Fruit fly (Drosophila melanogaster): ENCODE measurements around the gene drl.
A peak's percentile ranks its signal among the peaks of the same experiment; 100 is the strongest.

drl gene

dm6 chr2L:19165998-19166397 lies 24.1 kb upstream of the drl start:
- TF ChIP-seq Hr96 (GFP tag; optimal IDR thresholded peaks at IDR 0.05) (no peak), pad (GFP tag; optimal IDR thresholded peaks at IDR 0.05) (peak; percentile 48), Crg-1 (GFP tag; optimal IDR thresholded peaks at IDR 0.05) (no peak), bab1 (GFP tag; optimal IDR thresholded peaks at IDR 0.05) (peak; percentile 54), tj (GFP tag; optimal IDR thresholded peaks at IDR 0.05) (no peak), CG33017 (tag; optimal IDR thresholded peaks at IDR 0.05) (no peak)

dm6 chr2L:19167135-19167681 lies 22.9 kb upstream of the drl start:
- TF ChIP-seq CG14711 (tag; optimal IDR thresholded peaks at IDR 0.05): no peak

dm6 chr2L:19168095-19168697 lies 21.9 kb upstream of the drl start:
- no peak for TF ChIP-seq CG1620 (GFP tag; optimal IDR thresholded peaks at IDR 0.05)

- TF ChIP-seq cic (GFP tag; optimal IDR thresholded peaks at IDR 0.05) (no peak), CG1620 (GFP tag; optimal IDR thresholded peaks at IDR 0.05) (no peak), bab1 (GFP tag; optimal IDR thresholded peaks at IDR 0.05) (peak; percentile 1), Crg-1 (GFP tag; optimal IDR thresholded peaks at IDR 0.05) (no peak), CG12768 (GFP tag; optimal IDR thresholded peaks at IDR 0.05) (no peak), Hr96 (GFP tag; optimal IDR thresholded peaks at IDR 0.05) (no peak), CG14711 (tag; optimal IDR thresholded peaks at IDR 0.05) (no peak), CG11617 (GFP tag; optimal IDR thresholded peaks at IDR 0.05) (no peak)
Measured at dm6 chr2L:19181153-19181892, 8.8 kb upstream of the drl start, which contains the start of gene CG17568. CG17568 (minus strand) TSS chr2L:19181702.

dm6 chr2L:19182710-19183109 lies 7.4 kb upstream of the drl start, which contains the start of gene CG42688:
CG42688 (minus strand) TSS chr2L:19182810.
- no peak for TF ChIP-seq tj (GFP tag; optimal IDR thresholded peaks at IDR 0.05)
- TF ChIP-seq CG5204 (GFP tag; optimal IDR thresholded peaks at IDR 0.05): no peak
- no peak for TF ChIP-seq Clk (GFP tag; optimal IDR thresholded peaks at IDR 0.05)
- TF ChIP-seq cnc (optimal IDR thresholded peaks at IDR 0.05): no peak
- TF ChIP-seq CG7045 (GFP tag; optimal IDR thresholded peaks at IDR 0.05): no peak
- no peak for TF ChIP-seq CG12768 (GFP tag; optimal IDR thresholded peaks at IDR 0.05)
- no peak for TF ChIP-seq ovo (GFP tag; optimal IDR thresholded peaks at IDR 0.05)
- no peak for TF ChIP-seq CG11617 (GFP tag; optimal IDR thresholded peaks at IDR 0.05)
- TF ChIP-seq Mnt (GFP tag; optimal IDR thresholded peaks at IDR 0.05): no peak

dm6 chr2L:19183687-19184086 lies 6.5 kb upstream of the drl start, which contains the start of gene CG46059:
CG46059 (minus strand) TSS chr2L:19183787.
- TF ChIP-seq Clk (GFP tag; optimal IDR thresholded peaks at IDR 0.05) (no peak), CG11617 (GFP tag; optimal IDR thresholded peaks at IDR 0.05) (no peak), ovo (GFP tag; optimal IDR thresholded peaks at IDR 0.05) (no peak), cnc (optimal IDR thresholded peaks at IDR 0.05) (no peak), toe (GFP tag; optimal IDR thresholded peaks at IDR 0.05) (no peak), Hr96 (GFP tag; optimal IDR thresholded peaks at IDR 0.05) (no peak), CG7101 (tag; optimal IDR thresholded peaks at IDR 0.05) (no peak), Mnt (GFP tag; optimal IDR thresholded peaks at IDR 0.05) (no peak), tj (GFP tag; optimal IDR thresholded peaks at IDR 0.05) (no peak), CG1620 (GFP tag; optimal IDR thresholded peaks at IDR 0.05) (no peak), Crg-1 (GFP tag; optimal IDR thresholded peaks at IDR 0.05) (no peak), pad (GFP tag; optimal IDR thresholded peaks at IDR 0.05) (no peak), CG12768 (GFP tag; optimal IDR thresholded peaks at IDR 0.05) (no peak), kay (GFP tag; ENCODE audit: borderline replicate concordance) (no peak), CG14711 (tag; optimal IDR thresholded peaks at IDR 0.05) (no peak)

dm6 chr2L:19185676-19186239 lies 4.4 kb upstream of the drl start, which contains the start of the genes gammaTub37C and pigeon:
gammaTub37C (minus strand) TSS chr2L:19185726.
pigeon (plus strand) TSS chr2L:19186043.
- no peak for TF ChIP-seq CG7045 (GFP tag; optimal IDR thresholded peaks at IDR 0.05)
- peak; percentile 25 for TF ChIP-seq bab1 (GFP tag; optimal IDR thresholded peaks at IDR 0.05)
- no peak for TF ChIP-seq CG5204 (GFP tag; optimal IDR thresholded peaks at IDR 0.05)
- TF ChIP-seq ovo (GFP tag; optimal IDR thresholded peaks at IDR 0.05): peak; percentile 69
- TF ChIP-seq cic (GFP tag; optimal IDR thresholded peaks at IDR 0.05): no peak
